Fruit fly (Drosophila melanogaster) whole organism, embryonic: ENCODE data around the gene CG5516.

Experiments used
- CG10274 ChIP-seq: fragments of 200-800 bp; sonication (Bioruptor generic); optimal IDR thresholded peaks from 3 replicates; lab custom pipeline; 2017; ENCODE audit warnings: missing biosample characterization, mild to moderate bottlenecking, missing genetic modification characterization
- CG10321 ChIP-seq: fragments of 200-800 bp; sonication (Bioruptor generic); IDR thresholded peaks from 2 replicates; pipeline ENCODE4 v1.3.6; 2022; ENCODE audit warnings: missing biosample characterization, missing genetic modification characterization
- CG10654 ChIP-seq: fragments of 200-800 bp; sonication (Bioruptor generic); optimal IDR thresholded peaks from 2 replicates; lab custom pipeline; 2016; ENCODE audit warnings: missing biosample characterization, missing genetic modification characterization
- CG11247 ChIP-seq: fragments of 200-800 bp; sonication (Bioruptor generic); IDR thresholded peaks from 2 replicates; pipeline ENCODE4 v1.3.6; 2022; ENCODE audit warnings: missing biosample characterization, missing genetic modification characterization
- CG11723 ChIP-seq: fragments of 200-800 bp; sonication (Bioruptor generic); optimal IDR thresholded peaks from 2 replicates; lab custom pipeline; 2017; ENCODE audit warnings: missing biosample characterization, mild to moderate bottlenecking, missing genetic modification characterization
- CG13424 ChIP-seq: fragments of 200-800 bp; sonication (Bioruptor generic); optimal IDR thresholded peaks from 2 replicates; lab custom pipeline; 2019; ENCODE audit warnings: missing biosample characterization, mild to moderate bottlenecking, missing genetic modification characterization, moderate library complexity
- CG14014 ChIP-seq: fragments of 200-800 bp; sonication (Bioruptor generic); IDR thresholded peaks from 2 replicates; pipeline ENCODE4 v1.3.6; 2022; ENCODE audit warnings: missing biosample characterization, missing genetic modification characterization
- CG14441 ChIP-seq: fragments of 200-800 bp; sonication (Bioruptor generic); IDR thresholded peaks from 2 replicates; pipeline ENCODE4 v1.3.6; 2022; ENCODE audit warnings: missing biosample characterization, missing genetic modification characterization
- CG1603 ChIP-seq: fragments of 200-800 bp; sonication (Bioruptor generic); optimal IDR thresholded peaks from 2 replicates; lab custom pipeline; 2019; ENCODE audit warnings: missing biosample characterization, mild to moderate bottlenecking, missing genetic modification characterization, moderate library complexity
- CG17361 ChIP-seq: fragments of 200-800 bp; sonication (Bioruptor generic); IDR thresholded peaks from 3 replicates; pipeline ENCODE4 v1.3.6; 2022; ENCODE audit warnings: missing biosample characterization, missing genetic modification characterization
- CG17829 ChIP-seq: fragments of 200-800 bp; optimal IDR thresholded peaks from 2 replicates; lab custom pipeline; 2019; ENCODE audit warnings: missing biosample characterization, mild to moderate bottlenecking, missing genetic modification characterization, moderate library complexity
- CG18599 ChIP-seq: fragments of 200-800 bp; sonication (Bioruptor generic); optimal IDR thresholded peaks from 3 replicates; lab custom pipeline; 2017; ENCODE audit warnings: missing biosample characterization, missing genetic modification characterization, mild to moderate bottlenecking, moderate library complexity, missing genetic modification reagents
- CG18764 ChIP-seq: fragments of 200-800 bp; sonication (Bioruptor generic); optimal IDR thresholded peaks from 3 replicates; lab custom pipeline; 2016; ENCODE audit warnings: missing biosample characterization, missing genetic modification characterization
- CG4282 ChIP-seq: fragments of 200-800 bp; sonication (Bioruptor generic); optimal IDR thresholded peaks from 2 replicates; lab custom pipeline; 2016; ENCODE audit warnings: missing biosample characterization, missing genetic modification characterization
- CG8765 ChIP-seq: fragments of 200-800 bp; sonication (Bioruptor generic); IDR thresholded peaks from 2 replicates; pipeline ENCODE4 v1.3.6; 2022; ENCODE audit warnings: missing biosample characterization, missing genetic modification characterization
- CG9609 ChIP-seq: fragments of 200-800 bp; sonication (Bioruptor generic); optimal IDR thresholded peaks from 3 replicates; lab custom pipeline; 2016; ENCODE audit warnings: missing biosample characterization, missing genetic modification characterization
- D19B ChIP-seq: fragments of 200-800 bp; sonication (Bioruptor generic); optimal IDR thresholded peaks from 2 replicates; lab custom pipeline; 2017; ENCODE audit warnings: missing biosample characterization, mild to moderate bottlenecking, missing genetic modification characterization
- Dek ChIP-seq: fragments of 200-800 bp; sonication (Bioruptor generic); optimal IDR thresholded peaks from 3 replicates; lab custom pipeline; 2019; ENCODE audit warnings: missing biosample characterization, mild to moderate bottlenecking, missing genetic modification characterization, moderate library complexity
- E2f1 ChIP-seq: fragments of 200-800 bp; sonication (Bioruptor generic); IDR thresholded peaks from 2 replicates; pipeline ENCODE4 v1.3.6; 2022; ENCODE audit warnings: missing biosample characterization, missing genetic modification characterization
- Ets65A ChIP-seq: fragments of 200-800 bp; sonication (Bioruptor generic); peaks from one replicate; lab custom pipeline; 2016; ENCODE audit warnings: missing biosample characterization, missing genetic modification characterization
- HmgZ ChIP-seq: fragments of 200-800 bp; sonication (Bioruptor generic); optimal IDR thresholded peaks from 2 replicates; lab custom pipeline; 2018; ENCODE audit warnings: missing biosample characterization, mild to moderate bottlenecking, missing genetic modification characterization
- Hr78 ChIP-seq, 2 experiments: fragments of 200-800 bp in 1 of 2; fragments of >200 bp in 1 of 2; sonication (Bioruptor generic) in 1 of 2; optimal IDR thresholded peaks; 2 replicates each; lab custom pipeline; 2017 to 2019; ENCODE audit warnings: missing biosample characterization in 2 of 2, missing genetic modification characterization in 2 of 2, mild to moderate bottlenecking in 1 of 2, moderate library complexity in 1 of 2
- MTF-1 ChIP-seq: fragments of 200-800 bp; sonication (Bioruptor generic); optimal IDR thresholded peaks from 2 replicates; lab custom pipeline; 2018; ENCODE audit warnings: missing biosample characterization, mild to moderate bottlenecking, missing genetic modification characterization, borderline replicate concordance
- Myb ChIP-seq: fragments of 200-800 bp; sonication (Bioruptor generic); optimal IDR thresholded peaks from 2 replicates; lab custom pipeline; 2016; ENCODE audit warnings: missing biosample characterization, missing genetic modification characterization
- Nf-YC ChIP-seq: fragments of 200-800 bp; optimal IDR thresholded peaks from 3 replicates; lab custom pipeline; 2019; ENCODE audit warnings: missing biosample characterization, mild to moderate bottlenecking, missing genetic modification characterization, moderate library complexity
- Pdp1 ChIP-seq, 2 experiments: fragments of 200-800 bp; sonication (Bioruptor generic); optimal IDR thresholded peaks; 3 replicates each; lab custom pipeline; 2016; ENCODE audit warnings: missing biosample characterization in 2 of 2, missing genetic modification characterization in 2 of 2, mild to moderate bottlenecking in 1 of 2, moderate library complexity in 1 of 2
- Spps ChIP-seq: fragments of 200-800 bp; sonication (Bioruptor generic); optimal IDR thresholded peaks from 2 replicates; lab custom pipeline; 2018; ENCODE audit warnings: missing biosample characterization, mild to moderate bottlenecking, missing genetic modification characterization
- ato ChIP-seq: fragments of 200-800 bp; sonication (Bioruptor generic); IDR thresholded peaks from 2 replicates; pipeline ENCODE4 v1.3.6; 2022; ENCODE audit warnings: missing biosample characterization, missing genetic modification characterization; ENCODE audit not compliant: partially characterized antibody
- bab2 ChIP-seq: fragments of 200-800 bp; sonication (Bioruptor generic); optimal IDR thresholded peaks from 2 replicates; lab custom pipeline; 2016; ENCODE audit warnings: missing biosample characterization, missing genetic modification characterization
- chif ChIP-seq, 2 experiments: fragments of 200-800 bp; sonication (Bioruptor generic); optimal IDR thresholded peaks; 3 replicates each; lab custom pipeline; 2016; ENCODE audit warnings: missing biosample characterization in 2 of 2, missing genetic modification characterization in 2 of 2
- chn ChIP-seq: fragments of 200-800 bp; sonication (Bioruptor generic); optimal IDR thresholded peaks from 2 replicates; lab custom pipeline; 2016; ENCODE audit warnings: missing biosample characterization, missing genetic modification characterization
- corto ChIP-seq: fragments of 200-800 bp; sonication (Bioruptor generic); optimal IDR thresholded peaks from 2 replicates; lab custom pipeline; 2016; ENCODE audit warnings: missing biosample characterization, mild to moderate bottlenecking, missing genetic modification characterization, moderate library complexity
- croc ChIP-seq: fragments of 200-800 bp; sonication (Bioruptor generic); conservative IDR thresholded peaks from 3 replicates; pipeline ENCODE4 v1.3.6; 2022; ENCODE audit warnings: missing biosample characterization, missing genetic modification characterization
- dan ChIP-seq: fragments of 200-800 bp; sonication (Bioruptor generic); IDR thresholded peaks from 2 replicates; pipeline ENCODE4 v1.3.6; 2022; ENCODE audit warnings: missing biosample characterization, missing genetic modification characterization
- dimm ChIP-seq: fragments of 200-800 bp; sonication (Bioruptor generic); IDR thresholded peaks from 2 replicates; pipeline ENCODE4 v1.3.6; 2022; ENCODE audit warnings: missing biosample characterization, missing genetic modification characterization
- exex ChIP-seq: fragments of 200-800 bp; sonication (Bioruptor generic); optimal IDR thresholded peaks from 4 replicates; lab custom pipeline; 2018; ENCODE audit warnings: missing biosample characterization, mild to moderate bottlenecking, missing genetic modification characterization, moderate library complexity
- gfzf ChIP-seq: fragments of 200-800 bp; sonication (Bioruptor generic); optimal IDR thresholded peaks from 2 replicates; lab custom pipeline; 2016; ENCODE audit warnings: missing biosample characterization, mild to moderate bottlenecking, missing genetic modification characterization, moderate library complexity
- gsb ChIP-seq: fragments of 200-800 bp; sonication (Bioruptor generic); IDR thresholded peaks from 2 replicates; pipeline ENCODE4 v1.3.6; 2022; ENCODE audit warnings: missing biosample characterization, missing genetic modification characterization
- hb ChIP-seq: fragments of 200-800 bp; sonication (Bioruptor generic); IDR thresholded peaks from 3 replicates; pipeline ENCODE4 v1.3.6; 2022; ENCODE audit warnings: missing biosample characterization, missing genetic modification characterization; ENCODE audit not compliant: partially characterized antibody
- kay ChIP-seq: fragments of 200-800 bp; sonication (Bioruptor generic); optimal IDR thresholded peaks from 2 replicates; lab custom pipeline; 2016; ENCODE audit warnings: missing biosample characterization, missing genetic modification characterization
- odd ChIP-seq: fragments of 200-800 bp; sonication (Bioruptor generic); optimal IDR thresholded peaks from 2 replicates; lab custom pipeline; 2017; ENCODE audit warnings: missing biosample characterization, mild to moderate bottlenecking, missing genetic modification characterization
- p53 ChIP-seq: fragments of 200-800 bp; sonication (Bioruptor generic); optimal IDR thresholded peaks from 2 replicates; lab custom pipeline; 2016; ENCODE audit warnings: missing biosample characterization, missing genetic modification characterization
- pb ChIP-seq: fragments of 200-800 bp; sonication (Bioruptor generic); optimal IDR thresholded peaks from 3 replicates; lab custom pipeline; 2016; ENCODE audit warnings: missing biosample characterization, missing genetic modification characterization
- pita ChIP-seq: fragments of 200-800 bp; sonication (Bioruptor generic); optimal IDR thresholded peaks from 2 replicates; lab custom pipeline; 2017; ENCODE audit warnings: missing biosample characterization, mild to moderate bottlenecking, missing genetic modification characterization
- sc ChIP-seq, 3 experiments: fragments of >200 bp in 2 of 3; fragments of 200-800 bp in 1 of 3; sonication (Bioruptor generic) in 1 of 3; optimal IDR thresholded peaks; 2 replicates in 2 of 3; 3 replicates in 1 of 3; lab custom pipeline; 2017; ENCODE audit warnings: mild to moderate bottlenecking in 1 of 3, missing biosample characterization in 1 of 3, missing genetic modification characterization in 1 of 3, missing genetic modification reagents in 1 of 3
- slp2 ChIP-seq: fragments of 200-800 bp; sonication (Bioruptor generic); optimal IDR thresholded peaks from 2 replicates; lab custom pipeline; 2016; ENCODE audit warnings: missing biosample characterization, missing genetic modification characterization
- unpg ChIP-seq: fragments of 200-800 bp; sonication (Bioruptor generic); optimal IDR thresholded peaks from 3 replicates; lab custom pipeline; 2018; ENCODE audit warnings: missing biosample characterization, mild to moderate bottlenecking, missing genetic modification characterization, moderate library complexity
- vvl ChIP-seq: fragments of 200-800 bp; sonication (Bioruptor generic); IDR thresholded peaks from 2 replicates; pipeline ENCODE4 v1.3.6; 2022; ENCODE audit warnings: missing biosample characterization, missing genetic modification characterization
- wek ChIP-seq: fragments of 200-800 bp; sonication (Bioruptor generic); optimal IDR thresholded peaks from 3 replicates; lab custom pipeline; 2018; ENCODE audit warnings: missing biosample characterization, mild to moderate bottlenecking, missing genetic modification characterization, moderate library complexity
- zfh1 ChIP-seq: fragments of 200-800 bp; sonication (Bioruptor generic); IDR thresholded peaks from 3 replicates; pipeline ENCODE4 v1.3.6; 2022; ENCODE audit warnings: missing biosample characterization, missing genetic modification characterization

The CG5516 gene

DNA sequence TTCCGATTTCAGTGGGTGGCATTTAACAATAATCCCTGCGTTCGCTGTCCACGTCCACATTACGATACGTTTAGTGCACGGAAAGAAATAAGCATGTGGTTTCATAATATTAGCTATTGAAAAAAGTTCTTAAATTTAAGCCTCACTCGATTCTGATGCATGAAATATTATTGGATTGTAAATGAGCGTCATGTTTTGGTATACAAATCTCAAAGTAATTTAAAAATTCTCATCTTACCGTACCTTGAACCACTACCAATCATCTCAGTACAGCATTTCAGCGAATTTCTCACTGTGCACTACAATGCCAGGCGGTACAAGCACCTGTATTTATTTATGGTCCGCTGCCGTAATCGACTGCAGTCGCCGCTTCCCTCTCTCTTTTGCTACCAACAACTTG is 10.6 kb downstream of the CG5516 start (continued):
- TF ChIP-seq CG8765 (GFP tag; lab: Robert Waterston, UW) (no peak), CG17829 (tag; lab: Kevin White, UChicago) (peak; percentile 80), CG10274 (peak; percentile 62), unpg (GFP tag; lab: Kevin White, UChicago) (peak; percentile 90), odd (GFP tag; lab: Kevin White, UChicago) (peak; percentile 74), CG13424 (tag; lab: Kevin White, UChicago) (peak; percentile 89), p53 (GFP tag; lab: Kevin White, UChicago) (peak; percentile 57), CG14014 (no peak), Dek (tag; lab: Kevin White, UChicago) (peak; percentile 74), gfzf (GFP tag; lab: Kevin White, UChicago) (no peak), chif (GFP tag; optimal IDR thresholded peaks at IDR 0.05; lab: Kevin White, UChicago) (peak; percentile 81), gsb (no peak), kay (GFP tag; lab: Kevin White, UChicago) (peak; percentile 54), corto (GFP tag; lab: Kevin White, UChicago) (peak; percentile 51), wek (GFP tag; lab: Kevin White, UChicago) (peak; percentile 32), Hr78 (GFP tag; optimal IDR thresholded peaks at IDR 0.05; lab: Kevin White, UChicago) (peak in 1 of 2 experiments; percentile 54), E2f1 (GFP tag; lab: Robert Waterston, UW) (no peak), CG11247 (GFP tag; lab: Robert Waterston, UW) (no peak), CG9609 (peak; percentile 83), bab2 (peak; percentile 79), CG1603 (peak; percentile 87), vvl (GFP tag; lab: Robert Waterston, UW) (no peak), dan (GFP tag; lab: Robert Waterston, UW) (no peak), slp2 (GFP tag; lab: Kevin White, UChicago) (peak; percentile 71), croc (GFP tag; lab: Robert Waterston, UW) (peak; percentile 53; the same call in 1 of the 3 replicates), CG18599 (GFP tag; lab: Kevin White, UChicago) (peak; percentile 83), D19B (GFP tag; lab: Kevin White, UChicago) (peak; percentile 54), CG18764 (GFP tag; lab: Kevin White, UChicago) (peak; percentile 58), exex (peak; percentile 15), zfh1 (GFP tag; lab: Robert Waterston, UW) (no peak), CG17361 (no peak), CG14441 (no peak), Spps (tag; lab: Kevin White, UChicago) (no peak), CG10321 (GFP tag; lab: Robert Waterston, UW) (no peak), MTF-1 (GFP tag; lab: Kevin White, UChicago) (peak; percentile 4), CG11723 (GFP tag; lab: Kevin White, UChicago) (peak; percentile 59), HmgZ (tag; lab: Kevin White, UChicago) (peak; percentile 77), pita (GFP tag; lab: Kevin White, UChicago) (no peak), CG10654 (GFP tag; lab: Kevin White, UChicago) (peak; percentile 73), Nf-YC (tag; lab: Kevin White, UChicago) (peak; percentile 58), pb (GFP tag; lab: Kevin White, UChicago) (peak; percentile 70), ato (GFP tag; lab: Robert Waterston, UW) (no peak), Myb (GFP tag; lab: Kevin White, UChicago) (peak; percentile 55), Pdp1 (GFP tag; optimal IDR thresholded peaks at IDR 0.05; lab: Kevin White, UChicago) (peak; percentile 75 to 81), chn (peak; percentile 64), dimm (no peak), CG4282 (GFP tag; lab: Kevin White, UChicago) (peak; percentile 3), Ets65A (GFP tag; lab: Kevin White, UChicago) (peak; percentile 96), hb (GFP tag; lab: Robert Waterston, UW) (no peak), sc (optimal IDR thresholded peaks at IDR 0.05; lab: Kevin White, UChicago) (no peak), sc (GFP tag; optimal IDR thresholded peaks at IDR 0.05; lab: Kevin White, UChicago) (peak; percentile 57)
